Fruit fly (Drosophila melanogaster) whole organism, embryonic: ENCODE data around the gene SamDC.

Experiments used
- BEAF-32 ChIP-seq: fragments of 200-800 bp; sonication (Bioruptor generic); optimal IDR thresholded peaks from 3 replicates; lab custom pipeline; 2017; ENCODE audit warnings: missing biosample characterization, missing genetic modification characterization, mild to moderate bottlenecking, moderate library complexity, missing genetic modification reagents
- CG10565 ChIP-seq: fragments of 200-800 bp; sonication (Bioruptor generic); optimal IDR thresholded peaks from 3 replicates; lab custom pipeline; 2016; ENCODE audit warnings: missing biosample characterization, mild to moderate bottlenecking, missing genetic modification characterization
- CG10959 ChIP-seq: fragments of 200-800 bp; sonication (Bioruptor generic); IDR thresholded peaks from 2 replicates; pipeline ENCODE4 v1.3.6; 2022; ENCODE audit warnings: missing biosample characterization, missing genetic modification characterization
- CG15514 ChIP-seq: fragments of 200-800 bp; sonication (Bioruptor generic); optimal IDR thresholded peaks from 3 replicates; lab custom pipeline; 2017; ENCODE audit warnings: missing biosample characterization, missing genetic modification characterization, mild to moderate bottlenecking, moderate library complexity, missing genetic modification reagents
- CG15696 ChIP-seq: fragments of 200-800 bp; sonication (Bioruptor generic); optimal IDR thresholded peaks from 2 replicates; lab custom pipeline; 2019; ENCODE audit warnings: missing biosample characterization, mild to moderate bottlenecking, missing genetic modification characterization, moderate library complexity
- CG17612 ChIP-seq: fragments of 200-800 bp; sonication (Bioruptor generic); IDR thresholded peaks from 2 replicates; pipeline ENCODE4 v1.3.6; 2022; ENCODE audit warnings: missing biosample characterization, missing genetic modification characterization
- CG18011 ChIP-seq: fragments of 200-800 bp; sonication (Bioruptor generic); optimal IDR thresholded peaks from 2 replicates; lab custom pipeline; 2017; ENCODE audit warnings: missing biosample characterization, missing genetic modification characterization, mild to moderate bottlenecking, moderate library complexity, missing genotype
- CG2120 ChIP-seq: fragments of 200-800 bp; sonication (Bioruptor generic); optimal IDR thresholded peaks from 3 replicates; lab custom pipeline; 2016; ENCODE audit warnings: missing biosample characterization, missing genetic modification characterization
- CG2875 ChIP-seq: fragments of 200-800 bp; sonication (Bioruptor generic); optimal IDR thresholded peaks from 2 replicates; lab custom pipeline; 2017; ENCODE audit warnings: missing biosample characterization, mild to moderate bottlenecking, missing genetic modification characterization, missing genetic modification reagents
- CG31224 ChIP-seq: fragments of 200-800 bp; sonication (Bioruptor generic); IDR thresholded peaks from 2 replicates; pipeline ENCODE4 v1.3.6; 2022; ENCODE audit warnings: missing biosample characterization, missing genetic modification characterization
- CG32767 ChIP-seq: fragments of 200-800 bp; sonication (Bioruptor generic); IDR thresholded peaks from 2 replicates; pipeline ENCODE4 v1.3.6; 2022; ENCODE audit warnings: missing biosample characterization, missing genetic modification characterization
- CG6654 ChIP-seq: fragments of 200-800 bp; sonication (Bioruptor generic); optimal IDR thresholded peaks from 2 replicates; lab custom pipeline; 2017; ENCODE audit warnings: missing biosample characterization, mild to moderate bottlenecking, missing genetic modification characterization
- CG6854 ChIP-seq: fragments of 200-800 bp; sonication (Bioruptor generic); optimal IDR thresholded peaks from 3 replicates; lab custom pipeline; 2017; ENCODE audit warnings: missing biosample characterization, mild to moderate bottlenecking, missing genetic modification characterization
- CG7271 ChIP-seq: fragments of 200-800 bp; sonication (Bioruptor generic); optimal IDR thresholded peaks from 2 replicates; lab custom pipeline; 2018; ENCODE audit warnings: missing biosample characterization, mild to moderate bottlenecking, missing genetic modification characterization, moderate library complexity
- CG8478 ChIP-seq: fragments of >200 bp; optimal IDR thresholded peaks from 2 replicates; lab custom pipeline; 2018
- CG9817 ChIP-seq: fragments of 200-800 bp; sonication (Bioruptor generic); optimal IDR thresholded peaks from 2 replicates; lab custom pipeline; 2018; ENCODE audit warnings: missing biosample characterization, mild to moderate bottlenecking, missing genetic modification characterization, moderate library complexity
- CTCF ChIP-seq: fragments of 200-800 bp; sonication (Bioruptor generic); optimal IDR thresholded peaks from 2 replicates; lab custom pipeline; 2017; ENCODE audit warnings: missing biosample characterization, mild to moderate bottlenecking, missing genetic modification characterization, moderate library complexity
- D19A ChIP-seq: fragments of 200-800 bp; optimal IDR thresholded peaks from 3 replicates; lab custom pipeline; 2019; ENCODE audit warnings: missing biosample characterization, mild to moderate bottlenecking, missing genetic modification characterization, moderate library complexity
- Dll ChIP-seq: fragments of 200-800 bp; sonication (Bioruptor generic); IDR thresholded peaks from 4 replicates; pipeline ENCODE4 v1.3.6; 2022; ENCODE audit warnings: missing biosample characterization, missing genetic modification characterization; ENCODE audit not compliant: partially characterized antibody
- Ets65A ChIP-seq: fragments of 200-800 bp; sonication (Bioruptor generic); peaks from one replicate; lab custom pipeline; 2016; ENCODE audit warnings: missing biosample characterization, missing genetic modification characterization
- Ets97D ChIP-seq: fragments of 200-800 bp; sonication (Bioruptor generic); optimal IDR thresholded peaks from 3 replicates; lab custom pipeline; 2016; ENCODE audit warnings: missing biosample characterization, missing genetic modification characterization
- Jarid2 ChIP-seq: fragments of 200-800 bp; sonication (Bioruptor generic); optimal IDR thresholded peaks from 3 replicates; lab custom pipeline; 2017; ENCODE audit warnings: mild to moderate bottlenecking, missing biosample characterization, missing genetic modification reagents, missing genetic modification characterization
- MBD-R2 ChIP-seq: fragments of 200-800 bp; sonication (Bioruptor generic); IDR thresholded peaks from 2 replicates; pipeline ENCODE4 v1.3.6; 2022; ENCODE audit warnings: missing biosample characterization, missing genetic modification characterization
- MESR4 ChIP-seq: fragments of 200-800 bp; sonication (Bioruptor generic); optimal IDR thresholded peaks from 2 replicates; lab custom pipeline; 2018; ENCODE audit warnings: missing biosample characterization, mild to moderate bottlenecking, missing genetic modification characterization, moderate library complexity
- NC2β ChIP-seq: fragments of 200-800 bp; sonication (Bioruptor generic); optimal IDR thresholded peaks from 2 replicates; lab custom pipeline; 2016; ENCODE audit warnings: missing biosample characterization, missing genetic modification characterization
- Rfx ChIP-seq: fragments of 200-800 bp; sonication (Bioruptor generic); IDR thresholded peaks from 2 replicates; pipeline ENCODE4 v1.3.6; 2022; ENCODE audit warnings: missing biosample characterization, missing genetic modification characterization
- Sin3A ChIP-seq: fragments of >200 bp; optimal IDR thresholded peaks from 2 replicates; lab custom pipeline; 2018
- Six4 ChIP-seq: fragments of 200-800 bp; sonication (Bioruptor generic); optimal IDR thresholded peaks from 2 replicates; lab custom pipeline; 2016; ENCODE audit warnings: missing biosample characterization, missing genetic modification characterization
- ase ChIP-seq: fragments of 200-800 bp; sonication (Bioruptor generic); IDR thresholded peaks from 3 replicates; pipeline ENCODE4 v1.3.6; 2022; ENCODE audit warnings: missing biosample characterization, missing genetic modification characterization
- crc ChIP-seq: fragments of 200-800 bp; sonication (Bioruptor generic); optimal IDR thresholded peaks from 2 replicates; lab custom pipeline; 2016; ENCODE audit warnings: missing biosample characterization, missing genetic modification characterization
- danr ChIP-seq: fragments of 200-800 bp; sonication (Bioruptor generic); IDR thresholded peaks from 2 replicates; pipeline ENCODE4 v1.3.6; 2022; ENCODE audit warnings: missing biosample characterization, missing genetic modification characterization
- eve ChIP-seq, 2 experiments: fragments of >200 bp; optimal IDR thresholded peaks; 2 replicates each; lab custom pipeline; 2017; ENCODE audit warnings: missing biosample characterization in 2 of 2, missing genetic modification characterization in 2 of 2
- her ChIP-seq: fragments of 200-800 bp; sonication (Bioruptor generic); optimal IDR thresholded peaks from 2 replicates; lab custom pipeline; 2016; ENCODE audit warnings: missing biosample characterization, missing genetic modification characterization
- insv ChIP-seq, 2 experiments: fragments of 200-800 bp; sonication (Bioruptor generic); optimal IDR thresholded peaks; 3 replicates each; lab custom pipeline; 2016 to 2018; ENCODE audit warnings: missing biosample characterization in 2 of 2, missing genetic modification characterization in 2 of 2
- jing ChIP-seq: fragments of 200-800 bp; sonication (Bioruptor generic); optimal IDR thresholded peaks from 2 replicates; lab custom pipeline; 2018; ENCODE audit warnings: missing biosample characterization, mild to moderate bottlenecking, missing genetic modification characterization
- ken ChIP-seq: fragments of 200-800 bp; sonication (Bioruptor generic); IDR thresholded peaks from 3 replicates; pipeline ENCODE4 v1.3.6; 2022; ENCODE audit warnings: missing biosample characterization, missing genetic modification characterization
- klu ChIP-seq: fragments of 200-800 bp; sonication (Bioruptor generic); IDR thresholded peaks from 2 replicates; pipeline ENCODE4 v1.3.6; 2022; ENCODE audit warnings: missing biosample characterization, missing genetic modification characterization
- lilli ChIP-seq: fragments of 200-800 bp; sonication (Bioruptor generic); optimal IDR thresholded peaks from 3 replicates; lab custom pipeline; 2016; ENCODE audit warnings: missing biosample characterization, missing genetic modification characterization
- maf-S ChIP-seq: fragments of 200-800 bp; sonication (Bioruptor generic); optimal IDR thresholded peaks from 2 replicates; lab custom pipeline; 2016; ENCODE audit warnings: missing biosample characterization, missing genetic modification characterization
- nerfin-2 ChIP-seq: fragments of 200-800 bp; sonication (Bioruptor generic); IDR thresholded peaks from 2 replicates; pipeline ENCODE4 v1.3.6; 2022; ENCODE audit warnings: missing biosample characterization, missing genetic modification characterization; ENCODE audit not compliant: partially characterized antibody
- pfk ChIP-seq: fragments of 200-800 bp; sonication (Bioruptor generic); optimal IDR thresholded peaks from 2 replicates; lab custom pipeline; 2018; ENCODE audit warnings: missing biosample characterization, mild to moderate bottlenecking, missing genetic modification characterization, moderate library complexity
- pnt ChIP-seq: fragments of 200-800 bp; sonication (Bioruptor generic); optimal IDR thresholded peaks from 3 replicates; lab custom pipeline; 2016; ENCODE audit warnings: missing biosample characterization, missing genetic modification characterization
- pum ChIP-seq: fragments of 200-800 bp; sonication (Bioruptor generic); optimal IDR thresholded peaks from 2 replicates; lab custom pipeline; 2016; ENCODE audit warnings: missing biosample characterization, missing genetic modification characterization
- pzg ChIP-seq: fragments of 200-800 bp; sonication (Bioruptor generic); optimal IDR thresholded peaks from 3 replicates; lab custom pipeline; 2018; ENCODE audit warnings: missing biosample characterization, mild to moderate bottlenecking, missing genetic modification characterization, moderate library complexity
- salm ChIP-seq: fragments of 200-800 bp; sonication (Bioruptor generic); optimal IDR thresholded peaks from 2 replicates; lab custom pipeline; 2018; ENCODE audit warnings: missing biosample characterization, mild to moderate bottlenecking, missing genetic modification characterization
- tgo ChIP-seq: fragments of 200-800 bp; sonication (Bioruptor generic); IDR thresholded peaks from 3 replicates; pipeline ENCODE4 v1.3.6; 2022; ENCODE audit warnings: missing biosample characterization, missing genetic modification characterization
- tin ChIP-seq: fragments of 200-800 bp; sonication (Bioruptor generic); optimal IDR thresholded peaks from 3 replicates; lab custom pipeline; 2016; ENCODE audit warnings: missing biosample characterization, missing genetic modification characterization
- tio ChIP-seq: fragments of 200-800 bp; sonication (Bioruptor generic); optimal IDR thresholded peaks from 2 replicates; lab custom pipeline; 2017; ENCODE audit warnings: missing biosample characterization, missing genetic modification characterization, inconsistent platforms
- tna ChIP-seq: fragments of 200-800 bp; sonication (Bioruptor generic); IDR thresholded peaks from 2 replicates; pipeline ENCODE4 v1.3.6; 2022; ENCODE audit warnings: missing biosample characterization, missing genetic modification characterization; ENCODE audit not compliant: partially characterized antibody
- trh ChIP-seq: fragments of 200-800 bp; sonication (Bioruptor generic); optimal IDR thresholded peaks from 2 replicates; lab custom pipeline; 2016; ENCODE audit warnings: missing biosample characterization, missing genetic modification characterization
- twi ChIP-seq: fragments of 200-800 bp; optimal IDR thresholded peaks from 2 replicates; lab custom pipeline; 2019; ENCODE audit warnings: missing biosample characterization, mild to moderate bottlenecking, missing genetic modification characterization, moderate library complexity

SamDC gene

dm6 chr2L:10386208-10386805 is 47.0 kb downstream of the SamDC start, which contains the start of the genes Cdk1 and mRpS7 (continued):
- TF ChIP-seq maf-S (GFP tag; lab: Kevin White, UChicago) (peak; percentile 23), CG2120 (peak; percentile 80), MESR4 (GFP tag; lab: Kevin White, UChicago) (peak; percentile 62), salm (tag; lab: Kevin White, UChicago) (peak; percentile 66), CG15696 (tag; lab: Kevin White, UChicago) (peak; percentile 60), CG32767 (GFP tag; lab: Robert Waterston, UW) (peak; percentile 61; the same call in 1 of the 2 replicates), MBD-R2 (GFP tag; lab: Robert Waterston, UW) (0 out of 2 replicates have a peak, but pooled peaks have one; percentile 18), her (GFP tag; lab: Kevin White, UChicago) (no peak), ken (GFP tag; lab: Robert Waterston, UW) (peak; percentile 66; the same call in 2 of the 3 replicates), tin (peak; percentile 66), CG31224 (GFP tag; lab: Robert Waterston, UW) (peak; percentile 39; the same call in 1 of the 2 replicates), CG15514 (GFP tag; lab: Kevin White, UChicago) (peak; percentile 68), pnt (GFP tag; lab: Kevin White, UChicago) (peak; percentile 57), crc (GFP tag; lab: Kevin White, UChicago) (peak; percentile 10), pum (GFP tag; lab: Kevin White, UChicago) (peak; percentile 56), Dll (GFP tag; lab: Robert Waterston, UW) (no peak), CG6654 (peak; percentile 7), tna (GFP tag; lab: Robert Waterston, UW) (no peak), pzg (GFP tag; lab: Kevin White, UChicago) (peak; percentile 47), CG10565 (peak; percentile 52), eve (GFP tag; optimal IDR thresholded peaks at IDR 0.05; lab: Kevin White, UChicago) (peak in 1 of 2 experiments; percentile 41), Rfx (peak; percentile 70), CG18011 (GFP tag; lab: Kevin White, UChicago) (peak; percentile 9), tgo (peak; percentile 61), Sin3A (lab: Kevin White, UChicago) (no peak), CG9817 (tag; lab: Kevin White, UChicago) (peak; percentile 68), NC2β (peak; percentile 31), Jarid2 (GFP tag; lab: Kevin White, UChicago) (no peak), CG8478 (no peak), twi (tag; lab: Kevin White, UChicago) (peak; percentile 62), klu (GFP tag; lab: Robert Waterston, UW) (no peak; the same call in 1 of the 2 replicates), CG2875 (GFP tag; lab: Kevin White, UChicago) (peak; percentile 27), BEAF-32 (GFP tag; lab: Kevin White, UChicago) (peak; percentile 33), D19A (tag; lab: Kevin White, UChicago) (peak; percentile 68), CG6854 (GFP tag; lab: Kevin White, UChicago) (peak; percentile 3), tio (peak; percentile 74), Ets97D (GFP tag; lab: Kevin White, UChicago) (peak; percentile 31), trh (peak; percentile 60), CG7271 (tag; lab: Kevin White, UChicago) (peak; percentile 37), CTCF (GFP tag; lab: Kevin White, UChicago) (no peak), insv (GFP tag; optimal IDR thresholded peaks at IDR 0.05; lab: Kevin White, UChicago) (no peak), lilli (GFP tag; lab: Kevin White, UChicago) (peak; percentile 71), nerfin-2 (GFP tag; lab: Robert Waterston, UW) (no peak), danr (no peak), pfk (peak; percentile 90), CG10959 (no peak), ase (GFP tag; lab: Robert Waterston, UW) (peak; percentile 60; the same call in 2 of the 3 replicates), Ets65A (peak; percentile 85), Six4 (GFP tag; lab: Kevin White, UChicago) (peak; percentile 48), CG17612 (GFP tag; lab: Robert Waterston, UW) (no peak), jing (GFP tag; lab: Kevin White, UChicago) (no peak)
